Worm (Caenorhabditis elegans) whole organism, L2 larva: ENCODE results near the gene F17C8.9.
"Not testable (repeated sequence)": the region's sequence is repeated elsewhere in the genome, so short reads cannot be mapped to it uniquely, and the experiment has no call there.

Source experiments
- ama-1 ChIP-seq: fragments of 150-350 bp; optimal IDR thresholded peaks from 2 replicates; lab custom pipeline; 2018; ENCODE audit warnings: inconsistent platforms
- ceh-16 ChIP-seq: fragments of 150-350 bp; optimal IDR thresholded peaks from 2 replicates; lab custom pipeline; 2014; ENCODE audit warnings: missing biosample characterization, missing genetic modification characterization
- ceh-82 ChIP-seq: fragments of 150-350 bp; optimal IDR thresholded peaks from 2 replicates; lab custom pipeline; 2014; ENCODE audit warnings: missing biosample characterization, missing genetic modification characterization
- elt-1 ChIP-seq: fragments of 150-350 bp; optimal IDR thresholded peaks from 2 replicates; lab custom pipeline; 2014; ENCODE audit warnings: missing biosample characterization, missing genetic modification characterization
- lin-11 ChIP-seq: fragments of 150-350 bp; sonication (generic microtip); optimal IDR thresholded peaks from 2 replicates; lab custom pipeline; 2014; ENCODE audit warnings: missing biosample characterization, missing genetic modification characterization, inconsistent platforms, mixed read lengths
- lin-39 ChIP-seq: fragments of 150-350 bp; optimal IDR thresholded peaks from 2 replicates; lab custom pipeline; 2014; ENCODE audit warnings: missing biosample characterization, missing genetic modification reagents, missing genetic modification characterization
- mdl-1 ChIP-seq, 2 experiments: fragments of 150-350 bp in 1 of 2; sonication (generic microtip) in 1 of 2; optimal IDR thresholded peaks; 2 replicates each; lab custom pipeline; 2017; ENCODE audit warnings: missing biosample characterization in 2 of 2, missing genetic modification characterization in 2 of 2
- snpc-4 ChIP-seq: fragments of 150-350 bp; optimal IDR thresholded peaks from 2 replicates; lab custom pipeline; 2014; ENCODE audit warnings: missing biosample characterization, missing genetic modification characterization
- unc-39 ChIP-seq: fragments of 150-350 bp; optimal IDR thresholded peaks from 2 replicates; lab custom pipeline; 2014; ENCODE audit warnings: missing biosample characterization, missing genetic modification characterization
- unc-62 ChIP-seq: fragments of 150-350 bp; optimal IDR thresholded peaks from 2 replicates; lab custom pipeline; 2014; ENCODE audit warnings: missing biosample characterization, missing genetic modification reagents, missing genetic modification characterization

DNA sequence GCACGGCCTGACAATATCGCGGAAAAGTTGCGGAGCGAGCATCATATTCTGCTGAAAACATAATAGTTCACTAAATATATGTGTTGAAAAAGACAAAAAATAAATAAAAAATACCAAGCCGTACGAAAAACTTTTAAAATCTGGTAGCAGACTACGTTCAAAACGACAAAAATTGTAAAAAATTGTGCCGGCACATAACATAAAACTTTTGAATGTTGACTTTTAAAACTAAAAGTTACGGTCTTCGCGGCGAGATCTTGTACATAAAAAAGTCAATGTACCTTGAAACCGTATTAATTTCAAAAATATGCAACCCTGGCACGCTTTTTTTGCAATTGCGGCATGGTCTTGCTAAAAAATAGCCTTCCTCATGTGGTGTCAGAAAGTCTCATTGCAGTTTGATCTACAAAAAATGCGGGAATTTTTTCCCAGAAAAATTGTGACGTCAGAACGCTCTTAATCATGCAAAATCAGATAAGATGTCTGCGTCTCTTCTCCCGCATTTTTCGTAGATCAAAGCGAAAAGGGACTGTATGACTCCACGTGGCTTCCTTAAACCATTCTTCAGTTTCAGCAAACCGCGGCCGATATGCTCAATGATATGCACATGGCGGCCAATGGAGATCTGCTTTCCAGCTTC, 47.9 kb downstream of the F17C8.9 start, which contains the start of the genes gex-5 and C38D4.10:
- TF ChIP-seq lin-39 (tag; lab: Kevin White, UChicago); unc-62; snpc-4 (tag; lab: Kevin White, UChicago); ceh-16 (tag; lab: Kevin White, UChicago); elt-1 (tag; lab: Kevin White, UChicago); lin-11; ama-1 (lab: Kevin White, UChicago); unc-39 (tag; lab: Kevin White, UChicago); mdl-1 (tag; optimal IDR thresholded peaks at IDR 0.05; lab: Kevin White, UChicago); ceh-82: not testable (repeated sequence)
